Worm (Caenorhabditis elegans) whole organism, L4 larva: ENCODE results near the gene F07E5.13.

Experiments used
- D1046.2 ChIP-seq: fragments of 200-800 bp; sonication (Bioruptor generic); IDR thresholded peaks from 2 replicates; pipeline ENCODE4 v1.3.6; 2022; ENCODE audit warnings: missing genetic modification characterization, missing compliant biosample characterization
- F10B5.3 ChIP-seq: sonication (generic microtip); optimal IDR thresholded peaks from 2 replicates; lab custom pipeline; 2016; ENCODE audit warnings: mild to moderate bottlenecking, missing genetic modification characterization, missing compliant biosample characterization
- F44E2.7 ChIP-seq: fragments of 200-800 bp; sonication (Bioruptor generic); IDR thresholded peaks from 2 replicates; pipeline ENCODE4 v2.1.2; 2022; ENCODE audit warnings: missing genetic modification characterization, missing compliant biosample characterization
- T20F7.1 ChIP-seq: fragments of 200-800 bp; sonication (Bioruptor generic); optimal IDR thresholded peaks from 2 replicates; lab custom pipeline; 2018; ENCODE audit warnings: mild to moderate bottlenecking, missing genetic modification characterization, missing compliant biosample characterization
- ZK546.5 ChIP-seq, 2 experiments: sonication (generic microtip); optimal IDR thresholded peaks; 2 replicates each; lab custom pipeline; 2017; ENCODE audit warnings: missing biosample characterization in 2 of 2, missing genetic modification characterization in 2 of 2
- aha-1 ChIP-seq: fragments of 150-350 bp; peaks from one replicate; lab custom pipeline; 2014; ENCODE audit warnings: missing biosample characterization, missing genetic modification characterization
- ceh-82 ChIP-seq: sonication (generic microtip); optimal IDR thresholded peaks from 2 replicates; lab custom pipeline; 2017; ENCODE audit warnings: missing biosample characterization, missing genetic modification characterization
- ctbp-1 ChIP-seq: fragments of 200-800 bp; sonication (Bioruptor generic); IDR thresholded peaks from 2 replicates; pipeline ENCODE4 v1.3.6; 2022; ENCODE audit warnings: missing genetic modification reagents, missing genetic modification characterization, missing compliant biosample characterization
- daf-19 ChIP-seq: fragments of 200-800 bp; sonication (Bioruptor generic); conservative IDR thresholded peaks from 2 replicates; pipeline ENCODE4 v1.3.6; 2022; ENCODE audit warnings: missing genetic modification characterization, missing compliant biosample characterization
- daf-8 ChIP-seq: fragments of 200-800 bp; sonication (Bioruptor generic); IDR thresholded peaks from 2 replicates; pipeline ENCODE4 v1.3.6; 2022; ENCODE audit warnings: missing genetic modification characterization, missing compliant biosample characterization
- dmd-9 ChIP-seq: fragments of 200-800 bp; sonication (Bioruptor generic); IDR thresholded peaks from 2 replicates; pipeline ENCODE4 v1.3.6; 2022; ENCODE audit warnings: missing genetic modification reagents, missing genetic modification characterization, missing compliant biosample characterization
- duxl-1 ChIP-seq: sonication (generic microtip); optimal IDR thresholded peaks from 2 replicates; lab custom pipeline; 2016; ENCODE audit warnings: mild to moderate bottlenecking, missing genetic modification characterization, moderate library complexity, missing compliant biosample characterization; ENCODE audit not compliant: poor library complexity
- dve-1 ChIP-seq: sonication (generic microtip); optimal IDR thresholded peaks from 2 replicates; lab custom pipeline; 2017; ENCODE audit warnings: antibody characterized with exemption, mild to moderate bottlenecking, missing genetic modification characterization, missing compliant biosample characterization; ENCODE audit not compliant: insufficient read depth
- egl-43 ChIP-seq: fragments of 200-800 bp; sonication (Bioruptor generic); IDR thresholded peaks from 2 replicates; pipeline ENCODE4 v1.3.6; 2022; ENCODE audit warnings: missing genetic modification reagents, missing genetic modification characterization, missing compliant biosample characterization
- hlh-11 ChIP-seq: fragments of 200-800 bp; sonication (Bioruptor generic); optimal IDR thresholded peaks from 2 replicates; lab custom pipeline; 2018; ENCODE audit warnings: mild to moderate bottlenecking, missing genetic modification characterization, missing compliant biosample characterization
- lin-29 ChIP-seq: fragments of 200-800 bp; sonication (Bioruptor generic); IDR thresholded peaks from 2 replicates; pipeline ENCODE4 v1.3.6; 2022; ENCODE audit warnings: missing genetic modification reagents, missing genetic modification characterization, missing compliant biosample characterization
- lsy-2 ChIP-seq, 2 experiments: fragments of 150-350 bp in 1 of 2; sonication (generic microtip) in 1 of 2; optimal IDR thresholded peaks; 2 replicates each; lab custom pipeline; 2014 to 2017; ENCODE audit warnings: missing biosample characterization in 2 of 2, missing genetic modification characterization in 2 of 2
- mdl-1 ChIP-seq, 2 experiments: fragments of 150-350 bp in 1 of 2; sonication (generic microtip) in 1 of 2; optimal IDR thresholded peaks; 2 replicates each; lab custom pipeline; 2014 to 2017; ENCODE audit warnings: missing biosample characterization in 2 of 2, missing genetic modification characterization in 2 of 2
- mxl-2 ChIP-seq: fragments of 200-800 bp; sonication (Bioruptor generic); conservative IDR thresholded peaks from 2 replicates; pipeline ENCODE4 v1.3.6; 2022; ENCODE audit warnings: missing genetic modification reagents, missing genetic modification characterization, missing compliant biosample characterization
- nhr-11 ChIP-seq: fragments of 150-350 bp; optimal IDR thresholded peaks from 2 replicates; lab custom pipeline; 2014; ENCODE audit warnings: missing biosample characterization, missing genetic modification characterization
- nhr-42 ChIP-seq: fragments of 200-800 bp; sonication (Bioruptor generic); IDR thresholded peaks from 2 replicates; pipeline ENCODE4 v1.3.6; 2022; ENCODE audit warnings: missing genetic modification characterization, missing compliant biosample characterization
- nhr-48 ChIP-seq: sonication (generic microtip); optimal IDR thresholded peaks from 2 replicates; lab custom pipeline; 2016; ENCODE audit warnings: mild to moderate bottlenecking, missing genetic modification characterization, missing compliant biosample characterization
- nhr-76 ChIP-seq: fragments of 150-350 bp; optimal IDR thresholded peaks from 2 replicates; lab custom pipeline; 2014; ENCODE audit warnings: missing biosample characterization, missing genetic modification characterization
- pha-4 ChIP-seq, 2 experiments: fragments of 150-350 bp in 1 of 2; fragments of 200-800 bp in 1 of 2; sonication (Bioruptor generic) in 1 of 2; IDR thresholded peaks in 1 of 2; optimal IDR thresholded peaks in 1 of 2; 2 replicates each; pipeline versions ENCODE4 v1.3.6 to Lab custom; 2014 to 2022; ENCODE audit warnings: missing genetic modification characterization in 2 of 2, missing genetic modification reagents in 2 of 2, missing biosample characterization in 1 of 2, missing compliant biosample characterization in 1 of 2
- php-3 ChIP-seq: fragments of 200-800 bp; sonication (Bioruptor generic); IDR thresholded peaks from 2 replicates; pipeline ENCODE4 v1.3.6; 2022; ENCODE audit warnings: missing genetic modification reagents, missing genetic modification characterization, missing compliant biosample characterization
- rbr-2 ChIP-seq: sonication (generic microtip); optimal IDR thresholded peaks from 2 replicates; lab custom pipeline; 2016; ENCODE audit warnings: missing genotype, missing genetic modification characterization, missing compliant biosample characterization
- saeg-2 ChIP-seq: fragments of 200-800 bp; sonication (Bioruptor generic); IDR thresholded peaks from 2 replicates; pipeline ENCODE4 v1.3.6; 2022; ENCODE audit warnings: missing genetic modification reagents, missing genetic modification characterization, missing compliant biosample characterization
- sdz-12 ChIP-seq: fragments of 200-800 bp; sonication (Bioruptor generic); optimal IDR thresholded peaks from 2 replicates; lab custom pipeline; 2018; ENCODE audit warnings: mild to moderate bottlenecking, missing genetic modification characterization, missing compliant biosample characterization
- spr-1 ChIP-seq: sonication (generic microtip); optimal IDR thresholded peaks from 2 replicates; lab custom pipeline; 2016; ENCODE audit warnings: mild to moderate bottlenecking, missing genetic modification characterization, missing compliant biosample characterization
- unc-39 ChIP-seq: sonication (generic microtip); optimal IDR thresholded peaks from 2 replicates; lab custom pipeline; 2017; ENCODE audit warnings: missing biosample characterization, missing genetic modification characterization
- unc-62 ChIP-seq, 3 experiments: fragments of 150-350 bp in 1 of 3; sonication (generic microtip); optimal IDR thresholded peaks in 2 of 3; peaks in 1 of 3; 1 replicate in 1 of 3; 2 replicates in 2 of 3; lab custom pipeline; 2014 to 2017; ENCODE audit warnings: missing biosample characterization in 3 of 3, missing genetic modification characterization in 3 of 3, missing genetic modification reagents in 3 of 3, missing genotype in 1 of 3
- vab-7 ChIP-seq: fragments of 200-800 bp; sonication (Bioruptor generic); IDR thresholded peaks from 2 replicates; pipeline ENCODE4 v1.3.6; 2022; ENCODE audit warnings: missing genetic modification reagents, missing genetic modification characterization, missing compliant biosample characterization
- zfp-2 ChIP-seq: sonication (generic microtip); optimal IDR thresholded peaks from 2 replicates; lab custom pipeline; 2016; ENCODE audit warnings: mild to moderate bottlenecking, missing genetic modification characterization, missing compliant biosample characterization
- zip-2 ChIP-seq: fragments of 150-350 bp; optimal IDR thresholded peaks from 2 replicates; lab custom pipeline; 2014; ENCODE audit warnings: missing biosample characterization, missing genetic modification characterization
- ztf-11 ChIP-seq: fragments of 150-350 bp; optimal IDR thresholded peaks from 2 replicates; lab custom pipeline; 2014; ENCODE audit warnings: missing biosample characterization, missing genetic modification characterization

F07E5.13 gene

DNA sequence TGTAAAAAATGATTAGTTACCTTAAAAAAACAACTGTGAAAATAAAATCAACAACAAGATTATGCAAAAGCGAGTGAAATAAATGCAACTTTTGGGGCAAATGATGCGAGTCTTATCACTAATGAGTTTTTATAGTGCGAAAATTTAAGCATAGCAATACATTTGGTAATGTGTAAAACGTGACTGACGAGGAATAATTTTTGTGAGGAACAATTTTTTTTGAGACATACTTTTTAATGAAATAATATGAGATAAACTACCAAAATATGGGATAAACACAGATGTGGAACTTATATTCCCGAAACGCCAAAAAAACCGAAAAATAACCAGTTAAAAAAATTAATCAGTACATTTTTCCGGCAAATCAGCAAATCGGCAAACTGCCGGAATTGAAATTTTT is 16.5 kb upstream of the F07E5.13 start, which contains the start of gene F07E5.9:
F07E5.9 (minus strand) TSS at position 101 of the 400 bp plus-strand sequence.
- TF ChIP-seq pha-4 (GFP tag; IDR thresholded peaks at IDR 0.05; lab: Robert Waterston, UW) (no peak), pha-4 (tag; optimal IDR thresholded peaks at IDR 0.05; lab: Kevin White, UChicago) (no peak), duxl-1 (tag; lab: Kevin White, UChicago) (no peak), daf-8 (GFP tag; lab: Robert Waterston, UW) (no peak)

DNA sequence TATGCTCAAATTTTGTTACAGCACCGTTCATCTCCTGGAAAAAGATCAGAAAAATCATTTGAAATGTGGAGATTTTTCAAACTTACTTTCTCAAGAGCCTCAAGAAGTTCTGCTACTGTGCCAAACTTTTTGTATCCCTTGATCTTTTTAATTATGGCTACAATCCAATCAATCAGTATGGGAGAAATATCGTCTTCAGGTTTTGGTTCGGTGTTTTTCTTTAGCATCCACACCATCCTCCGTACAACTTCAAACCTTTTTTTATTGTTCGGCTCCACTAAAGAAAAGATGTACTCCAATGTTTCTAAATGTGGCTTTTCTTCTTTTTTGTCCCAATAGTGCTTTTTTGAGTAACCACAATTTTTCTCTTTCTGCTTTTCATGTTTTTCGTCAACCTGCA is 12.6 kb upstream of the F07E5.13 start:
- TF ChIP-seq unc-62 (GFP tag; optimal IDR thresholded peaks at IDR 0.05 in 1 of 2; lab: Kevin White, UChicago) = peak in 1 of 2 experiments; percentile 95
- TF ChIP-seq unc-62 (tag; optimal IDR thresholded peaks at IDR 0.05; lab: Kevin White, UChicago) = no peak
- no peak for TF ChIP-seq saeg-2 (GFP tag; lab: Robert Waterston, UW)
- TF ChIP-seq, all 104 proteins: peak for 1

DNA sequence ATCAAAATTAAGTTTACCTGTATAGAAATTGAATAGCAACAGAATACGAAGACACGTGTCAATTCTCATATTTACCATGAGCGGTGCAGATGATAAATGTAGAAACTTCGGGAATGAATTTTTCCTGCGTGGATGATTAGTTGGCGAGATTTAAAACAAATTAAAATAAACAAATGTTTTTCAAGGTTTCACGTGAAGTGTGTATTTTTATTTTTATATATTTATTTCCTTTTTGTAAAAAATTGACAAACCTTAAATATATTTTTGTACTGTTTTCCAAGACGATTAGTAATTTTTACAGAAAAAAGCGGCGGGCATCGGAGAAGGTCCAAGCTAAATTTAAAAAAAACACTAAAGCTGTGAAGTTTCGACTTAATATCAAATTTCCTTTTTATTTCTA is 11.6 kb upstream of the F07E5.13 start, which contains the start of gene F07E5.8:
F07E5.8 (minus strand) TSS at position 101 of the 400 bp plus-strand sequence.
- TF ChIP-seq dve-1 (tag; lab: Kevin White, UChicago) (no peak), duxl-1 (tag; lab: Kevin White, UChicago) (no peak), zip-2 (tag; lab: Kevin White, UChicago) (no peak), rbr-2 (tag; lab: Kevin White, UChicago) (no peak), nhr-76 (tag; lab: Kevin White, UChicago) (no peak), hlh-11 (tag; lab: Kevin White, UChicago) (no peak), nhr-42 (GFP tag; lab: Robert Waterston, UW) (no peak), unc-39 (tag; lab: Kevin White, UChicago) (no peak), sdz-12 (no peak), F44E2.7 (GFP tag; lab: Robert Waterston, UW) (no peak), mxl-2 (GFP tag; lab: Robert Waterston, UW) (no peak), ztf-11 (tag; lab: Kevin White, UChicago) (no peak), egl-43 (no peak), ZK546.5 (tag; optimal IDR thresholded peaks at IDR 0.05; lab: Kevin White, UChicago) (no peak)

DNA sequence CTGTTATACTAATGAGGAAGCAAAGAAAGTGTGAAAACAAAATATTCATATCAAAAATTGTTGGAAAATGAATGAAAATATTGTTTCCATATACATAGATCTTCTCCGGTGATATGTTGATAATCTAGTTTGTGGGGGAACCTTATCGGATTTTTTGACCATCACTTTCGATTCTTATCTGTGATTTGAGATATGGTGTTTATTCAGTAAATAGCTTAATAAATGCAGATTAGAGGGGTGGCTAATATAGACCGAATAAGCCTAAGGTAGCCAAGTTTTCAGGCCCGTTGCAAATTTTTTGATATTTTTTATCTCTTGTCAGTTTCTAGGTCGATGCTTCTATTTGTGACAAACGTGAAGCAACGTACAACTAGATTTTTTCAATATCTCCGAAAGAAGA is 7.5 kb upstream of the F07E5.13 start, which contains the start of gene F07E5.7:
F07E5.7 (minus strand) TSS at position 101 of the 400 bp plus-strand sequence.
- no peak for TF ChIP-seq D1046.2 (GFP tag; lab: Robert Waterston, UW)
- TF ChIP-seq mdl-1 (tag; optimal IDR thresholded peaks at IDR 0.05; lab: Kevin White, UChicago) = no peak
- TF ChIP-seq unc-62 (GFP tag; optimal IDR thresholded peaks at IDR 0.05 in 1 of 2; lab: Kevin White, UChicago) = no peak
- TF ChIP-seq unc-62 (tag; optimal IDR thresholded peaks at IDR 0.05; lab: Kevin White, UChicago) = no peak
- TF ChIP-seq ctbp-1 (GFP tag; lab: Robert Waterston, UW) = no peak
- TF ChIP-seq lin-29 (GFP tag; lab: Robert Waterston, UW) = no peak
- no peak for TF ChIP-seq ceh-82 (tag; lab: Kevin White, UChicago)
- TF ChIP-seq vab-7 (GFP tag; lab: Robert Waterston, UW) = no peak
- TF ChIP-seq dmd-9 (GFP tag; lab: Robert Waterston, UW) = no peak
- no peak for TF ChIP-seq zfp-2 (tag; lab: Kevin White, UChicago)
- no peak for TF ChIP-seq aha-1
- no peak for TF ChIP-seq unc-39 (tag; lab: Kevin White, UChicago)

DNA sequence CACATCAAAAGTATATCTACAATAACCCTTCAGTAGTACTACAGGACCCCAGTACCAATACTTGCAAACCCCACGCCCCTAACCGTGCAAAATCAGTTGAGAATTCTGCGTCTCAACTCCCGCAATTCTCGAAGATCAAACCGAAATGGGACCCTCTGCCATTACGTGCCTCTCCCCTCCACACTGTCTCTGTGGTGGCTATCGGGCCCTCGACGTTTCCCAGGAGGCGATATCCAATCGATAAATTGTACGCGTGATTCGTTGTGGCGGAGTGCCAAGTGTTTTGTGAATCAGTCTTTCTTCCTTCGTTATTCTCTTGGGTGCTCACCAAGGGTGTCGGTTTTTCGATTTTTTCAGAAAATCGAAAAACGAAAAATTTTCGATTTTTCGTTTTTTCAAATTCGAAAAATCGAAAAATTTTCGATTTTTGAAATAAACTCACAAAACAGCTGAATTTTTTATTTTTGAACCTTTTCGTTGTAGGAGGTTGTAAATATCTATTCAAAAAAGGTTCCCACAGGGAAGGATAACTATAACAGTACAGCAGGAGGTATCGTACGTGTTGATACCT is 3.6 kb upstream of the F07E5.13 start, which contains the start of gene F07E5.12:
F07E5.12 (plus strand) TSS at position 521 of the 571 bp plus-strand sequence.
- peak; percentile 23 for TF ChIP-seq aha-1

DNA sequence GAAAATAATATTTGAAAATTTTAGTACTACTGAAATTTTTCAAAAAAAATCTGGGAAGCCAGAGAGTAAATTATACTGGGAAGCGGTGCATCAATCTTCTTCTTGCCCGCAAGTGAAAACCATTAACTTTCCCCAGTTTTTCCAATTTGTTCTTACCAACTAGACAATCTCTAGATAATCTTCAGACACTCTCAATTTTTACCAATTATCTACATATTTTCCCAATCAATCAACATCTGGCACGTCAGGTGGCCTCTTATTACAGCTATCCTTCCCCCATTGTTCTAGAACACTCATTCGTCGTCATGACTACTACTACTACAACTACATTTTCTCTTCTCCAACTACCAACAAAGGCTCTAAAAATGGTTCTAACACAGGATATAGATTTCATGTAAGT is 608 bp upstream of the F07E5.13 start, which contains the start of gene fbxb-6:
fbxb-6 (plus strand) TSS at position 301 of the 400 bp plus-strand sequence.
- no peak for TF ChIP-seq lsy-2 (tag; optimal IDR thresholded peaks at IDR 0.05; lab: Kevin White, UChicago)
- no peak for TF ChIP-seq daf-19 (GFP tag; lab: Robert Waterston, UW)
- TF ChIP-seq zip-2 (tag; lab: Kevin White, UChicago) = no peak
- no peak for TF ChIP-seq nhr-48
- no peak for TF ChIP-seq spr-1 (tag; lab: Kevin White, UChicago)
- no peak for TF ChIP-seq nhr-11 (tag; lab: Kevin White, UChicago)
- no peak for TF ChIP-seq php-3 (GFP tag; lab: Robert Waterston, UW)
- no peak for TF ChIP-seq F10B5.3 (tag; lab: Kevin White, UChicago)
- TF ChIP-seq ctbp-1 (GFP tag; lab: Robert Waterston, UW) = no peak
- no peak for TF ChIP-seq ceh-82 (tag; lab: Kevin White, UChicago)
- TF ChIP-seq T20F7.1 (GFP tag; lab: Kevin White, UChicago) = no peak
- TF ChIP-seq duxl-1 (tag; lab: Kevin White, UChicago) = no peak
